Fruit fly (Drosophila melanogaster) whole organism, pupa: ENCODE measurements around the gene CG45428.
A peak's percentile ranks its signal among the peaks of the same experiment; 100 is the strongest.

Experiments used
- CG10348 ChIP-seq: fragments of 200-800 bp; sonication (Bioruptor generic); IDR thresholded peaks from 2 replicates; pipeline ENCODE4 v1.3.6; 2022; ENCODE audit warnings: missing biosample characterization, missing genetic modification characterization
- CG12605 ChIP-seq: fragments of 200-800 bp; sonication (Bioruptor generic); IDR thresholded peaks from 2 replicates; pipeline ENCODE4 v1.3.6; 2022; ENCODE audit warnings: missing biosample characterization, missing genetic modification characterization
- CG13204 ChIP-seq: fragments of 200-800 bp; sonication (Bioruptor generic); optimal IDR thresholded peaks from 2 replicates; lab custom pipeline; 2018; ENCODE audit warnings: missing biosample characterization, mild to moderate bottlenecking, missing genetic modification characterization, moderate library complexity
- CG14655 ChIP-seq: fragments of 200-800 bp; sonication (Bioruptor generic); optimal IDR thresholded peaks from 3 replicates; lab custom pipeline; 2017; ENCODE audit warnings: mild to moderate bottlenecking, missing biosample characterization, missing genetic modification reagents, missing genetic modification characterization
- CG15710 ChIP-seq: fragments of 200-800 bp; sonication (Bioruptor generic); optimal IDR thresholded peaks from 2 replicates; lab custom pipeline; 2018; ENCODE audit warnings: missing biosample characterization, mild to moderate bottlenecking, missing genetic modification characterization, moderate library complexity
- CG17806 ChIP-seq: fragments of 200-800 bp; sonication (Bioruptor generic); optimal IDR thresholded peaks from 2 replicates; lab custom pipeline; 2018; ENCODE audit warnings: missing biosample characterization, mild to moderate bottlenecking, missing genetic modification characterization, moderate library complexity
- CG32121 ChIP-seq: fragments of 200-800 bp; sonication (Bioruptor generic); IDR thresholded peaks from 2 replicates; pipeline ENCODE4 v1.3.6; 2022; ENCODE audit warnings: missing biosample characterization, missing genetic modification characterization
- CG34367 ChIP-seq: fragments of 200-800 bp; sonication (Bioruptor generic); optimal IDR thresholded peaks from 2 replicates; lab custom pipeline; 2018; ENCODE audit warnings: missing biosample characterization, mild to moderate bottlenecking, missing genetic modification characterization
- CG4496 ChIP-seq: fragments of 200-800 bp; sonication (Bioruptor generic); IDR thresholded peaks from 3 replicates; pipeline ENCODE4 v1.3.6; 2022; ENCODE audit warnings: missing biosample characterization, missing genetic modification characterization
- CG8159 ChIP-seq: fragments of 200-800 bp; sonication (Bioruptor generic); optimal IDR thresholded peaks from 3 replicates; lab custom pipeline; 2018; ENCODE audit warnings: missing biosample characterization, mild to moderate bottlenecking, missing genetic modification characterization, moderate library complexity
- CG8301 ChIP-seq: fragments of 200-800 bp; sonication (Bioruptor generic); optimal IDR thresholded peaks from 2 replicates; lab custom pipeline; 2018; ENCODE audit warnings: missing biosample characterization, mild to moderate bottlenecking, missing genetic modification characterization
- CG9948 ChIP-seq: fragments of 200-800 bp; sonication (Bioruptor generic); optimal IDR thresholded peaks from 2 replicates; lab custom pipeline; 2018; ENCODE audit warnings: missing biosample characterization, mild to moderate bottlenecking, missing genetic modification characterization, moderate library complexity
- D1 ChIP-seq: fragments of 200-800 bp; sonication (Bioruptor generic); optimal IDR thresholded peaks from 2 replicates; lab custom pipeline; 2018; ENCODE audit warnings: missing biosample characterization, mild to moderate bottlenecking, missing genetic modification characterization, moderate library complexity
- EcR ChIP-seq: fragments of 200-800 bp; sonication (Bioruptor generic); optimal IDR thresholded peaks from 3 replicates; lab custom pipeline; 2019; ENCODE audit warnings: missing biosample characterization, missing genetic modification characterization, mild to moderate bottlenecking, moderate library complexity, missing genetic modification reagents
- Ets98B ChIP-seq: fragments of 200-800 bp; sonication (Bioruptor generic); IDR thresholded peaks from 2 replicates; pipeline ENCODE4 v1.3.6; 2022; ENCODE audit warnings: missing biosample characterization, missing genetic modification characterization
- Pif1A ChIP-seq: fragments of 200-800 bp; sonication (Bioruptor generic); optimal IDR thresholded peaks from 3 replicates; lab custom pipeline; 2016; ENCODE audit warnings: missing biosample characterization, missing genetic modification characterization
- Pif1B ChIP-seq: fragments of 200-800 bp; sonication (Bioruptor generic); optimal IDR thresholded peaks from 3 replicates; lab custom pipeline; 2016; ENCODE audit warnings: missing biosample characterization, missing genetic modification characterization
- Snoo ChIP-seq: fragments of 200-800 bp; sonication (Bioruptor generic); optimal IDR thresholded peaks from 3 replicates; lab custom pipeline; 2017; ENCODE audit warnings: missing biosample characterization, mild to moderate bottlenecking, missing genetic modification characterization, inconsistent platforms
- fd96Ca ChIP-seq: fragments of 200-800 bp; sonication (Bioruptor generic); IDR thresholded peaks from 3 replicates; pipeline ENCODE4 v1.3.6; 2022; ENCODE audit warnings: missing biosample characterization, missing genetic modification characterization
- gl ChIP-seq: fragments of 200-800 bp; sonication (Bioruptor generic); optimal IDR thresholded peaks from 2 replicates; lab custom pipeline; 2018; ENCODE audit warnings: missing biosample characterization, mild to moderate bottlenecking, missing genetic modification characterization
- rn ChIP-seq: fragments of 200-800 bp; sonication (Bioruptor generic); IDR thresholded peaks from 2 replicates; pipeline ENCODE4 v1.3.6; 2022; ENCODE audit warnings: missing biosample characterization, missing genetic modification characterization

CG45428 gene

dm6 chr3L:22851172-22852128, 14.6 kb upstream of the CG45428 start:
- TF ChIP-seq Pif1B (peak; percentile 81), CG32121 (GFP tag; lab: Robert Waterston, UW) (peak; percentile 29), CG13204 (peak; percentile 90), CG4496 (GFP tag; lab: Robert Waterston, UW) (peak; percentile 60), gl (peak; percentile 97), CG8301 (tag; lab: Kevin White, UChicago) (peak; percentile 23), rn (no peak), CG9948 (peak; percentile 75), CG12605 (GFP tag; lab: Robert Waterston, UW) (peak; percentile 77), CG34367 (tag; lab: Kevin White, UChicago) (peak; percentile 86), CG15710 (tag; lab: Kevin White, UChicago) (peak; percentile 83), D1 (peak; percentile 69), CG10348 (no peak), fd96Ca (GFP tag; lab: Robert Waterston, UW) (peak; percentile 54; the same call in 2 of the 3 replicates), CG17806 (peak; percentile 74), CG14655 (GFP tag; lab: Kevin White, UChicago) (peak; percentile 63), Pif1A (GFP tag; lab: Kevin White, UChicago) (peak; percentile 80), CG8159 (tag; lab: Kevin White, UChicago) (peak; percentile 88), EcR (peak; percentile 91), Snoo (tag; lab: Kevin White, UChicago) (peak; percentile 73), Ets98B (GFP tag; lab: Robert Waterston, UW) (no peak)

dm6 chr3L:22848940-22849339, 12.1 kb upstream of the CG45428 start:
- TF ChIP-seq CG12605 (GFP tag; lab: Robert Waterston, UW) = no peak
- TF ChIP-seq CG4496 (GFP tag; lab: Robert Waterston, UW) = 0 out of 3 replicates have a peak, but pooled peaks have one; percentile 45
- peak; percentile 64 for TF ChIP-seq EcR

dm6 chr3L:22847679-22848118, 10.8 kb upstream of the CG45428 start:
- TF ChIP-seq EcR (peak; percentile 16), rn (no peak), CG13204 (peak; percentile 24), Pif1A (GFP tag; lab: Kevin White, UChicago) (no peak), fd96Ca (GFP tag; lab: Robert Waterston, UW) (0 out of 3 replicates have a peak, but pooled peaks have one; percentile 27), Pif1B (no peak), CG9948 (no peak), CG10348 (no peak), CG15710 (tag; lab: Kevin White, UChicago) (no peak), Ets98B (GFP tag; lab: Robert Waterston, UW) (peak; percentile 26; the same call in 1 of the 2 replicates), CG32121 (GFP tag; lab: Robert Waterston, UW) (no peak), CG14655 (GFP tag; lab: Kevin White, UChicago) (no peak), gl (peak; percentile 64), CG4496 (GFP tag; lab: Robert Waterston, UW) (0 out of 3 replicates have a peak, but pooled peaks have one; percentile 41), CG34367 (tag; lab: Kevin White, UChicago) (no peak), CG8301 (tag; lab: Kevin White, UChicago) (no peak), CG12605 (GFP tag; lab: Robert Waterston, UW) (peak; percentile 33; the same call in 1 of the 2 replicates), Snoo (tag; lab: Kevin White, UChicago) (peak; percentile 3), CG8159 (tag; lab: Kevin White, UChicago) (peak; percentile 11), D1 (no peak), CG17806 (no peak)
- TF ChIP-seq, all 21 proteins: peak for 9

- no peak for TF ChIP-seq gl
- TF ChIP-seq CG8301 (tag; lab: Kevin White, UChicago) = no peak
- no peak for TF ChIP-seq CG15710 (tag; lab: Kevin White, UChicago)
- no peak for TF ChIP-seq EcR
- TF ChIP-seq rn = no peak
- no peak for TF ChIP-seq CG12605 (GFP tag; lab: Robert Waterston, UW)
- TF ChIP-seq CG4496 (GFP tag; lab: Robert Waterston, UW) = no peak
- no peak for TF ChIP-seq CG34367 (tag; lab: Kevin White, UChicago)
- TF ChIP-seq CG17806 = no peak
- TF ChIP-seq CG8159 (tag; lab: Kevin White, UChicago) = no peak
- TF ChIP-seq CG14655 (GFP tag; lab: Kevin White, UChicago) = no peak
- TF ChIP-seq CG32121 (GFP tag; lab: Robert Waterston, UW) = no peak
- no peak for TF ChIP-seq CG10348
- TF ChIP-seq CG13204 = no peak
Measured at dm6 chr3L:22843094-22843493, 6.2 kb upstream of the CG45428 start.

DNA sequence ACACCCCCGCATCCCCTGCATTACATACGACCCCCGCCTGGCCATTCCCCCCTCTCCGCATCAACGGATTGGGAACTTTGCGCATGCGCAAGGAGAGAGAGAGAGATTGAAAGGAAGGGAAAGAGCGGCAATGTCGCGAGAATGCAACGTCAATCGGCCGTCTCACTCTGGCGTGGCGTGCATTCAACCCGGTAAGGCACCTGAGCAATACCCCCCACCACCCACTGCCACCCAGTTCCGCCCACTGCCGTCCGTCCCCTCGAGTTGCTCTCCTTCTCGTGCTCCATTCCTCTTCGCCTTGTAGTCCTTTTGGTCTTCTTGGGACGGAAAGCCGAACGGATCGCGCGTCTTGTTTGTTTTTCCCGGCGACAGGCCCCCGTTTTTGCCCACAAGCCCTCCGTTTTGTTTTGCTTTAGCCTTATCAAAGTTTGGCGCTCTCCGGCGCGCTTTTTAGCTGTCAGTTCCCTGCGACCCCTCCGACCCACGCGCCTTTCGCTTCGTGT, 2.9 kb upstream of the CG45428 start:
- TF ChIP-seq Pif1B (peak; percentile 46), Pif1A (GFP tag; lab: Kevin White, UChicago) (peak; percentile 45), CG17806 (peak; percentile 18), CG14655 (GFP tag; lab: Kevin White, UChicago) (peak; percentile 63), Snoo (tag; lab: Kevin White, UChicago) (peak; percentile 46), fd96Ca (GFP tag; lab: Robert Waterston, UW) (peak; percentile 56; the same call in 1 of the 3 replicates), D1 (no peak), CG13204 (peak; percentile 97), CG15710 (tag; lab: Kevin White, UChicago) (peak; percentile 63), CG4496 (GFP tag; lab: Robert Waterston, UW) (peak; percentile 56), CG12605 (GFP tag; lab: Robert Waterston, UW) (peak; percentile 7; the same call in 1 of the 2 replicates), gl (peak; percentile 76), CG8301 (tag; lab: Kevin White, UChicago) (peak; percentile 39), CG34367 (tag; lab: Kevin White, UChicago) (peak; percentile 37), EcR (peak; percentile 98), rn (peak; percentile 46; the same call in 1 of the 2 replicates), CG32121 (GFP tag; lab: Robert Waterston, UW) (no peak; the same call in 1 of the 2 replicates), CG9948 (peak; percentile 33), CG8159 (tag; lab: Kevin White, UChicago) (peak; percentile 55), CG10348 (no peak), Ets98B (GFP tag; lab: Robert Waterston, UW) (peak; percentile 47)
- TF ChIP-seq, all 21 proteins: peak for 18
